Worm (Caenorhabditis elegans): Measurements from ENCODE around the gene F07H5.7.
A peak's percentile ranks its signal among the peaks of the same experiment; 100 is the strongest.

Gene F07H5.7

DNA sequence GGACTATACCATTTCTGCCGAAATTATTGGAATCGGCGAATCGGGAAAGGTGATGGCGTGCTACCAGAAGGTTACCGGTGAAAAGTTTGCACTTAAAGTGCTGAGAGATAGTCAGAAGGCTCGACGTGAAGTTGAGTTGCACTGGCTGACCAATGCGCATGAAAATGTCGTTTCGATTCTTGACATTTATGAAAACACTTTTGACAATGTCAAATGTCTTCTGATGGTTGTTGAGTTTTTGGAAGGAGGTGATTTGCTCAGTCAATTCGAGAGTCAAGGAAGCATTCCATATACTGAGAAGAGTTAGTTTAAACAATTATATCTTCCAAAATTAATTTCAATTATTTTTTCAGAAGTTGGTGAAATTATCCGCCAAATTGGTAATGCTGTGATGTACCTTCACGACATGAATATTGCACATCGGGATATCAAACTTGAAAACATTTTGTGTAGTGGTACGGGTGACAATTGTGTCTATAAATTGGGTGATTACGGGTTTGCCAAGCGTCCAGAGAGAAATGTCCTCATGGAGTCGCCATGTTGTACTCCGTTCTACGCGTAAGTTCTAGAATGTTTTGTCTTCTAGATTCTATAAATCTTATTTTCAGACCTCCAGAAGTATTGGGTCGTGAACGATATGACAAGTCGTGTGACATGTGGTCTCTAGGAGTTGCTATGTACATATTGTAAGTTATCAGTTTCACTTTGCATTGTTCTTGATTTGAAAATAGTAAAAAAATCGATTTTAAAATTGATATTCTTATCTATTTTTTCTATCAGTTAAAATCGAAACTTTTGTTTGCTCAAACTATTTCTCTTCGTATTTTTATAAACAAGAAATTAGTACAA, 48.3 kb downstream of the F07H5.7 start (continued):
- no peak for TF ChIP-seq mdl-1 (tag; optimal IDR thresholded peaks at IDR 0.05)

DNA sequence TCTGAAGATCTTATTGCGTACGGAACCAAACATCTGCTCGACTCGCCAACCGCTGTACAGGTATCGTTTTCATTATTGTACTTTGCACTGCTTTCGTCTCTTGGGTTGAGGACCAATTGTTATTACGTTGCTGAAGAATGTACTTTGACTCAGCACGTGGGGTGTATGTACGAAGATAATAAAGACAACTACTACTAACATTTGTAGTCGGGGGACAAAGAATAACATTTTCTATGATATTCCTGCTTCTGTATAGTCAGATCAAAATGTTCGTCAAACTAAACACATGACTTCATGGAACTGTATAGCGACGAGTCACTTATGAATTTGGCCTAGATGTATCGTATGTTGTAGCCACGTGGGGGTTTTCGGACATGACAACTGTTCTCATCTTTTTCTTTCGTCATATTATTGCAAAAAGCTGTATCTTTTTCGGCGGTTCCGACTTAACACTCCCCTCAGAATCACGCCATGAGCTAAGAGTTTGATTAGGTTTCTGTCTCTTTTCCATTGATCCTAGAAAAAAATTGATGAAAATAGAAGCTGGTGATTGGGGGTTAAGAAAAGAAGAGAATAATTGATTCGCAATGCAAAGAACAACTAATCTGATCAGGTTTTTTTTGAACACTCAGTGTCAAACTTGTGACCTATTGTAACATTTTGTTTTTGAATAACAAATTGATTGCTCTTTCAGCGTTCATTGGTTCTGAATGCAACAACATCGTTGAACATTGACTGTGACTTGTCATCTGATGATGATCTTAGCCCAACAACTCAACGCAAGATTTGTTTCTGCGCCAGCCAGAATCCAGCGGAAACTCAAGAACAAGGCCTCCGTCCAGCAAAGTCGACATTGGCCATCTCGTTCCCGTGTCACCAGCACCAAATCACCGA, 49.2 kb downstream of the F07H5.7 start:
- TF ChIP-seq duxl-1 (tag; optimal IDR thresholded peaks at IDR 0.05; ENCODE audit: poor library complexity) (peak; percentile 64), rbr-2 (tag; optimal IDR thresholded peaks at IDR 0.05) (no peak), ama-1 (optimal IDR thresholded peaks at IDR 0.05) (peak; percentile 85), fkh-10 (GFP tag; optimal IDR thresholded peaks at IDR 0.05) (no peak), snpc-1.2 (GFP tag; IDR thresholded peaks at IDR 0.05) (no peak), mxl-2 (GFP tag; conservative IDR thresholded peaks at IDR 0.05) (no peak), arid-1 (GFP tag; conservative IDR thresholded peaks at IDR 0.05) (no peak), ceh-32 (tag; optimal IDR thresholded peaks at IDR 0.05; ENCODE audit: poor library complexity) (no peak), spr-3 (GFP tag; optimal IDR thresholded peaks at IDR 0.05) (no peak), nhr-10 (tag; optimal IDR thresholded peaks at IDR 0.05) (no peak), unc-39 (tag; optimal IDR thresholded peaks at IDR 0.05) (no peak), dve-1 (tag; optimal IDR thresholded peaks at IDR 0.05; ENCODE audit: insufficient read depth) (peak; percentile 30), zip-11 (GFP tag; IDR thresholded peaks at IDR 0.05) (no peak), hif-1 (tag; optimal IDR thresholded peaks at IDR 0.05) (peak in 1 of 2 experiments; percentile 14), ceh-62 (tag; optimal IDR thresholded peaks at IDR 0.05) (no peak), daf-16 (GFP tag; optimal IDR thresholded peaks at IDR 0.05) (no peak), daf-16 (tag; optimal IDR thresholded peaks at IDR 0.05) (peak; percentile 31), T26A8.4 (GFP tag; IDR thresholded peaks at IDR 0.05) (peak; percentile 64), pqm-1 (tag; optimal IDR thresholded peaks at IDR 0.05) (no peak), nhr-28 (tag; optimal IDR thresholded peaks at IDR 0.05) (peak; percentile 47), pha-4 (GFP tag; IDR thresholded peaks at IDR 0.05) (peak; percentile 22; the same call in 1 of the 2 replicates), pha-4 (tag; optimal IDR thresholded peaks at IDR 0.05) (no peak), mdt-29 (GFP tag; IDR thresholded peaks at IDR 0.05) (no peak; the same call in 1 of the 2 replicates), hlh-30 (tag; optimal IDR thresholded peaks at IDR 0.05; ENCODE audit: insufficient read depth) (peak; percentile 26), mes-2 (tag; optimal IDR thresholded peaks at IDR 0.05; ENCODE audit: poor library complexity, severe bottlenecking) (no peak), mep-1 (tag; optimal IDR thresholded peaks at IDR 0.05) (peak; percentile 11), zfp-2 (tag; optimal IDR thresholded peaks at IDR 0.05) (no peak), lsy-2 (tag; optimal IDR thresholded peaks at IDR 0.05) (peak in 1 of 2 experiments; percentile 3), F26F4.8 (GFP tag; conservative IDR thresholded peaks at IDR 0.05) (no peak), ZK546.5 (tag; optimal IDR thresholded peaks at IDR 0.05) (no peak), egl-43 (GFP tag; IDR thresholded peaks at IDR 0.05) (no peak; the same call in 1 of the 2 replicates), lin-39 (tag; optimal IDR thresholded peaks at IDR 0.05) (no peak), lin-13 (GFP tag; optimal IDR thresholded peaks at IDR 0.05) (no peak), zfp-3 (GFP tag; conservative IDR thresholded peaks at IDR 0.05) (peak; percentile 67), nhr-102 (tag; optimal IDR thresholded peaks at IDR 0.05) (no peak), fos-1 (tag; optimal IDR thresholded peaks at IDR 0.05) (no peak), lin-38 (GFP tag; IDR thresholded peaks at IDR 0.05) (peak; percentile 10; the same call in 1 of the 2 replicates), jun-1 (tag; optimal IDR thresholded peaks at IDR 0.05) (no peak), skn-1 (tag; optimal IDR thresholded peaks at IDR 0.05) (no peak), ces-1 (GFP tag; optimal IDR thresholded peaks at IDR 0.05) (no peak), gei-8 (GFP tag; optimal IDR thresholded peaks at IDR 0.05) (no peak), tra-1 (GFP tag; IDR thresholded peaks at IDR 0.05) (no peak), zag-1 (tag; optimal IDR thresholded peaks at IDR 0.05) (no peak), nhr-77 (tag; optimal IDR thresholded peaks at IDR 0.05) (peak; percentile 14), hlh-11 (tag; optimal IDR thresholded peaks at IDR 0.05) (no peak)
